Fruit fly (Drosophila melanogaster) whole organism, embryonic: ENCODE results near the gene SoxN.
A peak's percentile ranks its signal among the peaks of the same experiment; 100 is the strongest.

Experiments used
- Bdp1 ChIP-seq: fragments of 200-800 bp; sonication (Bioruptor generic); optimal IDR thresholded peaks from 3 replicates; lab custom pipeline; 2016; ENCODE audit warnings: missing biosample characterization, missing genetic modification characterization
- CG10366 ChIP-seq: fragments of 200-800 bp; sonication (Bioruptor generic); IDR thresholded peaks from 2 replicates; pipeline ENCODE4 v1.3.6; 2022; ENCODE audit warnings: missing biosample characterization, missing genetic modification characterization
- CG12071 ChIP-seq: fragments of 200-800 bp; sonication (Bioruptor generic); optimal IDR thresholded peaks from 3 replicates; lab custom pipeline; 2018; ENCODE audit warnings: missing biosample characterization, mild to moderate bottlenecking, missing genetic modification characterization
- CG12219 ChIP-seq: fragments of 200-800 bp; sonication (Bioruptor generic); optimal IDR thresholded peaks from 3 replicates; lab custom pipeline; 2018; ENCODE audit warnings: missing biosample characterization, mild to moderate bottlenecking, missing genetic modification characterization
- CG12659 ChIP-seq: fragments of 200-800 bp; sonication (Bioruptor generic); optimal IDR thresholded peaks from 3 replicates; lab custom pipeline; 2017; ENCODE audit warnings: mild to moderate bottlenecking, missing biosample characterization, missing genetic modification reagents, missing genetic modification characterization
- CG12769 ChIP-seq: fragments of 200-800 bp; sonication (Bioruptor generic); optimal IDR thresholded peaks from 2 replicates; lab custom pipeline; 2019; ENCODE audit warnings: missing biosample characterization, mild to moderate bottlenecking, missing genetic modification characterization, moderate library complexity
- CG12942 ChIP-seq: fragments of 200-800 bp; sonication (Bioruptor generic); optimal IDR thresholded peaks from 3 replicates; lab custom pipeline; 2016; ENCODE audit warnings: missing biosample characterization, missing genetic modification characterization
- CG13287 ChIP-seq: fragments of 200-800 bp; sonication (Bioruptor generic); IDR thresholded peaks from 2 replicates; pipeline ENCODE4 v1.3.6; 2022; ENCODE audit warnings: missing biosample characterization, missing genetic modification characterization; ENCODE audit not compliant: partially characterized antibody
- CG13624 ChIP-seq: fragments of 200-800 bp; sonication (Bioruptor generic); optimal IDR thresholded peaks from 2 replicates; lab custom pipeline; 2016; ENCODE audit warnings: missing biosample characterization, missing genetic modification characterization
- CG14014 ChIP-seq: fragments of 200-800 bp; sonication (Bioruptor generic); IDR thresholded peaks from 2 replicates; pipeline ENCODE4 v1.3.6; 2022; ENCODE audit warnings: missing biosample characterization, missing genetic modification characterization
- CG14710 ChIP-seq: fragments of 200-800 bp; sonication (Bioruptor generic); optimal IDR thresholded peaks from 3 replicates; lab custom pipeline; 2019; ENCODE audit warnings: missing biosample characterization, mild to moderate bottlenecking, missing genetic modification characterization, moderate library complexity
- CG15269 ChIP-seq: fragments of 200-800 bp; sonication (Bioruptor generic); optimal IDR thresholded peaks from 2 replicates; lab custom pipeline; 2018; ENCODE audit warnings: missing biosample characterization, mild to moderate bottlenecking, missing genetic modification characterization, moderate library complexity
- CG16815 ChIP-seq: fragments of 200-800 bp; sonication (Bioruptor generic); optimal IDR thresholded peaks from 3 replicates; lab custom pipeline; 2017; ENCODE audit warnings: missing biosample characterization, mild to moderate bottlenecking, missing genetic modification characterization
- CG17829 ChIP-seq: fragments of 200-800 bp; optimal IDR thresholded peaks from 2 replicates; lab custom pipeline; 2019; ENCODE audit warnings: missing biosample characterization, mild to moderate bottlenecking, missing genetic modification characterization, moderate library complexity
- CG1832 ChIP-seq: fragments of 200-800 bp; sonication (Bioruptor generic); optimal IDR thresholded peaks from 2 replicates; lab custom pipeline; 2017; ENCODE audit warnings: missing biosample characterization, mild to moderate bottlenecking, missing genetic modification characterization, inconsistent platforms
- CG18764 ChIP-seq: fragments of 200-800 bp; sonication (Bioruptor generic); optimal IDR thresholded peaks from 3 replicates; lab custom pipeline; 2016; ENCODE audit warnings: missing biosample characterization, missing genetic modification characterization
- CG2202 ChIP-seq: fragments of 200-800 bp; sonication (Bioruptor generic); optimal IDR thresholded peaks from 2 replicates; lab custom pipeline; 2018; ENCODE audit warnings: missing biosample characterization, mild to moderate bottlenecking, missing genetic modification characterization
- CG2875 ChIP-seq: fragments of 200-800 bp; sonication (Bioruptor generic); optimal IDR thresholded peaks from 2 replicates; lab custom pipeline; 2017; ENCODE audit warnings: missing biosample characterization, mild to moderate bottlenecking, missing genetic modification characterization, missing genetic modification reagents
- CG31365 ChIP-seq: fragments of 200-800 bp; sonication (Bioruptor generic); optimal IDR thresholded peaks from 2 replicates; lab custom pipeline; 2018; ENCODE audit warnings: missing biosample characterization, mild to moderate bottlenecking, missing genetic modification characterization
- CG4617 ChIP-seq: fragments of 200-800 bp; sonication (Bioruptor generic); optimal IDR thresholded peaks from 3 replicates; lab custom pipeline; 2016; ENCODE audit warnings: missing biosample characterization, missing genetic modification characterization, borderline replicate concordance
- CG4707 ChIP-seq: fragments of 200-800 bp; sonication (Bioruptor generic); optimal IDR thresholded peaks from 2 replicates; lab custom pipeline; 2018; ENCODE audit warnings: missing biosample characterization, mild to moderate bottlenecking, missing genetic modification characterization, moderate library complexity
- CG9215 ChIP-seq: fragments of 200-800 bp; sonication (Bioruptor generic); IDR thresholded peaks from 2 replicates; pipeline ENCODE4 v1.3.6; 2022; ENCODE audit warnings: missing biosample characterization, missing genetic modification characterization
- CG9932 ChIP-seq: fragments of 200-800 bp; sonication (Bioruptor generic); IDR thresholded peaks from 2 replicates; pipeline ENCODE4 v1.3.6; 2022; ENCODE audit warnings: missing biosample characterization, missing genetic modification characterization
- CkIIα-i1 ChIP-seq: fragments of 200-800 bp; sonication (Bioruptor generic); IDR thresholded peaks from 2 replicates; pipeline ENCODE4 v1.3.6; 2022; ENCODE audit warnings: missing biosample characterization, missing genetic modification characterization
- Dbx ChIP-seq: fragments of 200-800 bp; sonication (Bioruptor generic); IDR thresholded peaks from 3 replicates; pipeline ENCODE4 v1.3.6; 2022; ENCODE audit warnings: missing biosample characterization, missing genetic modification characterization
- HLH3B ChIP-seq: fragments of 200-800 bp; sonication (Bioruptor generic); IDR thresholded peaks from 2 replicates; pipeline ENCODE4 v1.3.6; 2022; ENCODE audit warnings: missing biosample characterization, missing genetic modification characterization
- HLH54F ChIP-seq: fragments of 200-800 bp; sonication (Bioruptor generic); optimal IDR thresholded peaks from 3 replicates; lab custom pipeline; 2016; ENCODE audit warnings: missing biosample characterization, missing genetic modification characterization
- Hr39 ChIP-seq: fragments of >200 bp; optimal IDR thresholded peaks from 2 replicates; lab custom pipeline; 2017
- Myb ChIP-seq: fragments of 200-800 bp; sonication (Bioruptor generic); optimal IDR thresholded peaks from 2 replicates; lab custom pipeline; 2016; ENCODE audit warnings: missing biosample characterization, missing genetic modification characterization
- Nf-YB ChIP-seq: fragments of 200-800 bp; sonication (Bioruptor generic); optimal IDR thresholded peaks from 3 replicates; lab custom pipeline; 2019; ENCODE audit warnings: missing biosample characterization, mild to moderate bottlenecking, missing genetic modification characterization, moderate library complexity
- TFAM ChIP-seq: fragments of 200-800 bp; sonication (Bioruptor generic); optimal IDR thresholded peaks from 2 replicates; lab custom pipeline; 2017; ENCODE audit warnings: missing biosample characterization, missing genetic modification characterization, inconsistent platforms
- bbx ChIP-seq: fragments of 200-800 bp; sonication (Bioruptor generic); IDR thresholded peaks from 2 replicates; pipeline ENCODE4 v1.3.6; 2022; ENCODE audit warnings: missing biosample characterization, missing genetic modification characterization; ENCODE audit not compliant: partially characterized antibody
- dysf ChIP-seq: fragments of 200-800 bp; sonication (Bioruptor generic); IDR thresholded peaks from 3 replicates; pipeline ENCODE4 v1.3.6; 2022; ENCODE audit warnings: missing biosample characterization, missing genetic modification characterization
- fd102C ChIP-seq: fragments of 200-800 bp; sonication (Bioruptor generic); optimal IDR thresholded peaks from 2 replicates; lab custom pipeline; 2018; ENCODE audit warnings: missing biosample characterization, mild to moderate bottlenecking, missing genetic modification characterization, moderate library complexity
- fu2 ChIP-seq: fragments of 200-800 bp; sonication (Bioruptor generic); optimal IDR thresholded peaks from 2 replicates; lab custom pipeline; 2016; ENCODE audit warnings: missing biosample characterization, missing genetic modification characterization
- gcm2 ChIP-seq: fragments of 200-800 bp; sonication (Bioruptor generic); optimal IDR thresholded peaks from 2 replicates; lab custom pipeline; 2016; ENCODE audit warnings: missing biosample characterization, missing genetic modification characterization
- gfzf ChIP-seq: fragments of 200-800 bp; sonication (Bioruptor generic); optimal IDR thresholded peaks from 2 replicates; lab custom pipeline; 2016; ENCODE audit warnings: missing biosample characterization, mild to moderate bottlenecking, missing genetic modification characterization, moderate library complexity
- gsb ChIP-seq: fragments of 200-800 bp; sonication (Bioruptor generic); IDR thresholded peaks from 2 replicates; pipeline ENCODE4 v1.3.6; 2022; ENCODE audit warnings: missing biosample characterization, missing genetic modification characterization
- gsb-n ChIP-seq: fragments of 200-800 bp; sonication (Bioruptor generic); optimal IDR thresholded peaks from 3 replicates; lab custom pipeline; 2018; ENCODE audit warnings: missing biosample characterization, mild to moderate bottlenecking, missing genetic modification characterization
- jing ChIP-seq: fragments of 200-800 bp; sonication (Bioruptor generic); optimal IDR thresholded peaks from 2 replicates; lab custom pipeline; 2018; ENCODE audit warnings: missing biosample characterization, mild to moderate bottlenecking, missing genetic modification characterization
- lbe ChIP-seq: fragments of 200-800 bp; sonication (Bioruptor generic); optimal IDR thresholded peaks from 2 replicates; lab custom pipeline; 2016; ENCODE audit warnings: missing biosample characterization, mild to moderate bottlenecking, missing genetic modification characterization
- lmd ChIP-seq: fragments of 200-800 bp; sonication (Bioruptor generic); IDR thresholded peaks from 2 replicates; pipeline ENCODE4 v1.3.6; 2022; ENCODE audit warnings: missing biosample characterization, missing genetic modification characterization
- lola ChIP-seq, 3 experiments: fragments of >200 bp in 2 of 3; fragments of 200-800 bp in 1 of 3; sonication (Bioruptor generic) in 1 of 3; optimal IDR thresholded peaks; 2 replicates each; lab custom pipeline; 2017 to 2019; ENCODE audit warnings: missing biosample characterization in 3 of 3, missing genetic modification characterization in 3 of 3, mild to moderate bottlenecking in 1 of 3, moderate library complexity in 1 of 3
- maf-S ChIP-seq: fragments of 200-800 bp; sonication (Bioruptor generic); optimal IDR thresholded peaks from 2 replicates; lab custom pipeline; 2016; ENCODE audit warnings: missing biosample characterization, missing genetic modification characterization
- repo ChIP-seq: fragments of 200-800 bp; sonication (Bioruptor generic); optimal IDR thresholded peaks from 2 replicates; lab custom pipeline; 2016; ENCODE audit warnings: missing biosample characterization, missing genetic modification characterization
- sna ChIP-seq: fragments of 200-800 bp; sonication (Bioruptor generic); IDR thresholded peaks from 2 replicates; pipeline ENCODE4 v1.3.6; 2022; ENCODE audit warnings: missing biosample characterization, missing genetic modification characterization; ENCODE audit not compliant: partially characterized antibody
- sr ChIP-seq: fragments of 200-800 bp; sonication (Bioruptor generic); IDR thresholded peaks from 3 replicates; pipeline ENCODE4 v1.3.6; 2022; ENCODE audit warnings: missing biosample characterization, missing genetic modification characterization
- ssp ChIP-seq: fragments of 200-800 bp; sonication (Bioruptor generic); IDR thresholded peaks from 2 replicates; pipeline ENCODE4 v1.3.6; 2022; ENCODE audit warnings: missing biosample characterization, missing genetic modification characterization
- tap ChIP-seq: fragments of 200-800 bp; optimal IDR thresholded peaks from 3 replicates; lab custom pipeline; 2019; ENCODE audit warnings: missing biosample characterization, mild to moderate bottlenecking, missing genetic modification characterization, moderate library complexity
- trh ChIP-seq: fragments of 200-800 bp; sonication (Bioruptor generic); optimal IDR thresholded peaks from 2 replicates; lab custom pipeline; 2016; ENCODE audit warnings: missing biosample characterization, missing genetic modification characterization
- vnd ChIP-seq: fragments of 200-800 bp; sonication (Bioruptor generic); IDR thresholded peaks from 3 replicates; pipeline ENCODE4 v1.3.6; 2022; ENCODE audit warnings: missing biosample characterization, missing genetic modification characterization; ENCODE audit not compliant: partially characterized antibody
- zf30C ChIP-seq: fragments of 200-800 bp; sonication (Bioruptor generic); optimal IDR thresholded peaks from 3 replicates; lab custom pipeline; 2018; ENCODE audit warnings: missing biosample characterization, mild to moderate bottlenecking, missing genetic modification characterization

Gene SoxN

dm6 chr2L:8859839-8860238, 34.4 kb downstream of the SoxN start:
- TF ChIP-seq lola (GFP tag; optimal IDR thresholded peaks at IDR 0.05; lab: Kevin White, UChicago) (peak in 1 of 3 experiments; percentile 19), CG2202 (tag; lab: Kevin White, UChicago) (peak; percentile 58), gfzf (GFP tag; lab: Kevin White, UChicago) (no peak), CG4617 (GFP tag; lab: Kevin White, UChicago) (no peak), tap (tag; lab: Kevin White, UChicago) (no peak), CG12942 (GFP tag; lab: Kevin White, UChicago) (no peak), CG13624 (GFP tag; lab: Kevin White, UChicago) (no peak), CG12071 (GFP tag; lab: Kevin White, UChicago) (peak; percentile 27), gsb (GFP tag; lab: Robert Waterston, UW) (no peak), fu2 (GFP tag; lab: Kevin White, UChicago) (no peak), HLH3B (GFP tag; lab: Robert Waterston, UW) (no peak), sna (no peak), jing (no peak), zf30C (GFP tag; lab: Kevin White, UChicago) (no peak), trh (GFP tag; lab: Kevin White, UChicago) (peak; percentile 0), Myb (no peak), CG14014 (GFP tag; lab: Robert Waterston, UW) (no peak), CG1832 (GFP tag; lab: Kevin White, UChicago) (no peak), sr (no peak), Dbx (no peak), CG16815 (GFP tag; lab: Kevin White, UChicago) (no peak), CG12769 (tag; lab: Kevin White, UChicago) (peak; percentile 22), CG13287 (no peak), vnd (no peak), HLH54F (GFP tag; lab: Kevin White, UChicago) (no peak), CG14710 (tag; lab: Kevin White, UChicago) (peak; percentile 36), dysf (GFP tag; lab: Robert Waterston, UW) (no peak), CG4707 (GFP tag; lab: Kevin White, UChicago) (peak; percentile 41), CkIIα-i1 (GFP tag; lab: Robert Waterston, UW) (no peak), bbx (GFP tag; lab: Robert Waterston, UW) (no peak), lbe (peak; percentile 73), CG15269 (no peak), Hr39 (lab: Kevin White, UChicago) (no peak), CG12219 (peak; percentile 8), Bdp1 (no peak), CG17829 (no peak), CG9215 (no peak), maf-S (GFP tag; lab: Kevin White, UChicago) (no peak), CG2875 (GFP tag; lab: Kevin White, UChicago) (peak; percentile 43), Nf-YB (GFP tag; lab: Kevin White, UChicago) (peak; percentile 10), lmd (GFP tag; lab: Robert Waterston, UW) (no peak), CG31365 (tag; lab: Kevin White, UChicago) (no peak), gcm2 (GFP tag; lab: Kevin White, UChicago) (no peak), CG10366 (GFP tag; lab: Robert Waterston, UW) (no peak), gsb-n (tag; lab: Kevin White, UChicago) (peak; percentile 11), CG9932 (GFP tag; lab: Robert Waterston, UW) (no peak), repo (GFP tag; lab: Kevin White, UChicago) (no peak), CG12659 (GFP tag; lab: Kevin White, UChicago) (no peak), fd102C (no peak), CG18764 (GFP tag; lab: Kevin White, UChicago) (no peak), ssp (GFP tag; lab: Robert Waterston, UW) (no peak), TFAM (no peak)
